Fruit fly (Drosophila melanogaster): ENCODE results near the gene CG7768.

The CG7768 gene

dm6 chr3L:14216140-14216539, 1.9 kb upstream of the CG7768 start:
- TF ChIP-seq org-1 (GFP tag; optimal IDR thresholded peaks at IDR 0.05) (no peak), CG7745 (tag; optimal IDR thresholded peaks at IDR 0.05) (no peak), CG8478 (optimal IDR thresholded peaks at IDR 0.05) (no peak), HLH4C (GFP tag; IDR thresholded peaks at IDR 0.05; ENCODE audit: partially characterized antibody) (no peak), nerfin-1 (tag; optimal IDR thresholded peaks at IDR 0.05) (no peak), Hmx (GFP tag; optimal IDR thresholded peaks at IDR 0.05) (no peak), chinmo (GFP tag; IDR thresholded peaks at IDR 0.05; ENCODE audit: partially characterized antibody) (0 out of 4 replicates have a peak, but pooled peaks have one; percentile 15), oc (tag; optimal IDR thresholded peaks at IDR 0.05) (peak; percentile 53), vvl (GFP tag; IDR thresholded peaks at IDR 0.05) (0 out of 2 replicates have a peak, but pooled peaks have one; percentile 28), lab (GFP tag; optimal IDR thresholded peaks at IDR 0.05) (peak; percentile 27), onecut (GFP tag; IDR thresholded peaks at IDR 0.05) (peak; percentile 69), abd-A (tag; optimal IDR thresholded peaks at IDR 0.05) (peak; percentile 8), tna (GFP tag; IDR thresholded peaks at IDR 0.05; ENCODE audit: partially characterized antibody) (no peak), CG1233 (GFP tag; optimal IDR thresholded peaks at IDR 0.05) (no peak), sens (GFP tag) (peak; percentile 2), CG13894 (tag; optimal IDR thresholded peaks at IDR 0.05) (peak; percentile 7), HLH54F (GFP tag; optimal IDR thresholded peaks at IDR 0.05) (no peak), CG14050 (GFP tag; IDR thresholded peaks at IDR 0.05) (no peak), CG11696 (GFP tag; IDR thresholded peaks at IDR 0.05) (no peak), gsb-n (tag; optimal IDR thresholded peaks at IDR 0.05) (peak; percentile 1)

dm6 chr3L:14219422-14219853, 1.4 kb downstream of the CG7768 start:
- no peak; the same call in 2 of the 3 replicates for TF ChIP-seq HLH4C (GFP tag; IDR thresholded peaks at IDR 0.05; ENCODE audit: partially characterized antibody)
- 0 out of 3 replicates have a peak, but pooled peaks have one; percentile 7 for TF ChIP-seq CG7963 (GFP tag; IDR thresholded peaks at IDR 0.05; ENCODE audit: partially characterized antibody)
- no peak for TF ChIP-seq NFAT (GFP tag; IDR thresholded peaks at IDR 0.05)
- TF ChIP-seq CG16779 (GFP tag; IDR thresholded peaks at IDR 0.05): no peak
- no peak for TF ChIP-seq tup (GFP tag; optimal IDR thresholded peaks at IDR 0.05)
- TF ChIP-seq Rfx (GFP tag; IDR thresholded peaks at IDR 0.05): 0 out of 2 replicates have a peak, but pooled peaks have one; percentile 23
- TF ChIP-seq sima (GFP tag; optimal IDR thresholded peaks at IDR 0.05): no peak
- TF ChIP-seq lov (optimal IDR thresholded peaks at IDR 0.05): no peak
- TF ChIP-seq lov (GFP tag; IDR thresholded peaks at IDR 0.05): 0 out of 3 replicates have a peak, but pooled peaks have one; percentile 54
- no peak for TF ChIP-seq CG32767 (GFP tag; IDR thresholded peaks at IDR 0.05)
- no peak for TF ChIP-seq CG14965 (GFP tag; optimal IDR thresholded peaks at IDR 0.05; ENCODE audit: borderline replicate concordance)
- no peak for TF ChIP-seq CG9215 (GFP tag; IDR thresholded peaks at IDR 0.05)
- 0 out of 3 replicates have a peak, but pooled peaks have one; percentile 15 for TF ChIP-seq CG16813 (GFP tag; IDR thresholded peaks at IDR 0.05; ENCODE audit: partially characterized antibody)
- TF ChIP-seq CG9609 (GFP tag; optimal IDR thresholded peaks at IDR 0.05): no peak
- peak; percentile 52 for TF ChIP-seq yki (optimal IDR thresholded peaks at IDR 0.05)
- peak; percentile 14 for TF ChIP-seq CG18764 (GFP tag; optimal IDR thresholded peaks at IDR 0.05)
- TF ChIP-seq CG10267 (tag; optimal IDR thresholded peaks at IDR 0.05): peak; percentile 69
- TF ChIP-seq CG6791 (GFP tag; IDR thresholded peaks at IDR 0.05; ENCODE audit: partially characterized antibody): peak; percentile 55; the same call in 2 of the 3 replicates
- TF ChIP-seq Xrp1 (GFP tag; IDR thresholded peaks at IDR 0.05): no peak
- TF ChIP-seq vfl (GFP tag; optimal IDR thresholded peaks at IDR 0.05): no peak
- TF ChIP-seq Pdp1 (GFP tag; optimal IDR thresholded peaks at IDR 0.05): peak in 1 of 2 experiments; percentile 6
- TF ChIP-seq CG17361 (GFP tag; IDR thresholded peaks at IDR 0.05): no peak
- TF ChIP-seq CG12219 (GFP tag; optimal IDR thresholded peaks at IDR 0.05): no peak
- TF ChIP-seq CG11504 (tag; optimal IDR thresholded peaks at IDR 0.05): peak; percentile 14
- peak; percentile 75; the same call in 2 of the 3 replicates for TF ChIP-seq CG2199 (GFP tag; IDR thresholded peaks at IDR 0.05)
- no peak for TF ChIP-seq CG2678 (tag; optimal IDR thresholded peaks at IDR 0.05)
- no peak for TF ChIP-seq CG34422 (GFP tag; IDR thresholded peaks at IDR 0.05)
- no peak for TF ChIP-seq hkb (optimal IDR thresholded peaks at IDR 0.05)
- TF ChIP-seq hkb (GFP tag; IDR thresholded peaks at IDR 0.05): peak; percentile 44; the same call in 1 of the 2 replicates
- TF ChIP-seq CG7987 (GFP tag; optimal IDR thresholded peaks at IDR 0.05): no peak
- no peak for TF ChIP-seq grn (GFP tag; optimal IDR thresholded peaks at IDR 0.05)
- TF ChIP-seq CG6813 (GFP tag; optimal IDR thresholded peaks at IDR 0.05): no peak

Measured in whole organism, embryonic.